Worm (Caenorhabditis elegans) whole organism, L1 larva: ENCODE data around the gene chk-2.

Experiments
- elt-3 ChIP-seq, 6 experiments: fragments of 150-350 bp in 1 of 6; sonication (generic microtip); optimal IDR thresholded peaks; 2 replicates each; lab custom pipeline; 2017 to 2018; ENCODE audit warnings: missing biosample characterization in 6 of 6, missing genetic modification characterization in 6 of 6, inconsistent platforms in 1 of 6
- nhr-19 ChIP-seq: fragments of 200-800 bp; sonication (Bioruptor generic); conservative IDR thresholded peaks from 2 replicates; pipeline ENCODE4 v1.3.6; 2022; ENCODE audit warnings: missing genetic modification characterization, missing compliant biosample characterization

DNA sequence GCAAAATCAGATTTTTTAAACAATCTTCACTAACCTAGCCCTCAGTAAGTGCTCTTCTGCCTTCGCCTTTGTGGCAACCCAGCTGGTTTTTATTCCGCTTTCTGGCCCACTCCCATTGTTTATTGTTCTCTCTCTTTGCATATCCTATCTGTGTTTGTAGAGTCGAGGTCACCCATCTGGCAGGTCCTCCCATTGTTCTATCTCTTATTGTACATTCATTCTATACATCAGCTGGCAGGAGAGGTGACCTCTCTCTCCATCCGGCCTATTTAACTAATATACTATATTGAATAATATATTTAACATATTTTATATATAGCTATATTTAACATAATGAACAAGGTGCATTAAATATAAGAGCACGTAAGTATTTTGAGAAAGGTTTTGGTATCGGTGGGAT, 46.1 kb upstream of the chk-2 start:
- TF ChIP-seq elt-3 (tag; optimal IDR thresholded peaks at IDR 0.05; lab: Kevin White, UChicago) = no peak
- TF ChIP-seq nhr-19 (GFP tag; lab: Robert Waterston, UW) = no peak
